Worm (Caenorhabditis elegans) whole organism, late embryonic: ENCODE results near the gene arrd-10.
A peak's percentile ranks its signal among the peaks of the same experiment; 100 is the strongest.

Source experiments
- C08G9.2 ChIP-seq: sonication (generic microtip); optimal IDR thresholded peaks from 2 replicates; lab custom pipeline; 2016; ENCODE audit warnings: mild to moderate bottlenecking, missing genetic modification characterization, moderate library complexity, missing compliant biosample characterization
- C38D4.7 ChIP-seq: fragments of 200-800 bp; sonication (Bioruptor generic); optimal IDR thresholded peaks from 2 replicates; lab custom pipeline; 2018; ENCODE audit warnings: mild to moderate bottlenecking, missing genetic modification characterization, moderate library complexity, missing compliant biosample characterization
- F13H6.1 ChIP-seq: sonication (generic microtip); optimal IDR thresholded peaks from 2 replicates; lab custom pipeline; 2016; ENCODE audit warnings: missing genetic modification characterization, missing compliant biosample characterization
- K02D7.2 ChIP-seq: sonication (generic microtip); optimal IDR thresholded peaks from 2 replicates; lab custom pipeline; 2017; ENCODE audit warnings: mild to moderate bottlenecking, missing genetic modification characterization, missing compliant biosample characterization
- Y22D7AL.16 ChIP-seq: sonication (generic microtip); optimal IDR thresholded peaks from 2 replicates; lab custom pipeline; 2016; ENCODE audit warnings: missing genetic modification characterization, missing compliant biosample characterization
- ceh-14 ChIP-seq: sonication (generic microtip); optimal IDR thresholded peaks from 2 replicates; lab custom pipeline; 2016; ENCODE audit warnings: missing genotype, missing genetic modification characterization, missing compliant biosample characterization
- ceh-19 ChIP-seq: fragments of 200-800 bp; sonication (Bioruptor generic); optimal IDR thresholded peaks from 2 replicates; lab custom pipeline; 2018; ENCODE audit warnings: mild to moderate bottlenecking, missing genetic modification characterization, missing compliant biosample characterization
- ceh-2 ChIP-seq: sonication (generic microtip); optimal IDR thresholded peaks from 2 replicates; lab custom pipeline; 2016; ENCODE audit warnings: missing genotype, missing genetic modification characterization, missing compliant biosample characterization
- ceh-22 ChIP-seq: sonication (generic microtip); optimal IDR thresholded peaks from 2 replicates; lab custom pipeline; 2017; ENCODE audit warnings: missing biosample characterization, missing genetic modification characterization
- ceh-24 ChIP-seq: sonication (generic microtip); optimal IDR thresholded peaks from 2 replicates; lab custom pipeline; 2016; ENCODE audit warnings: mild to moderate bottlenecking, missing genetic modification characterization, missing compliant biosample characterization
- ceh-30 ChIP-seq: fragments of 150-350 bp; optimal IDR thresholded peaks from 2 replicates; lab custom pipeline; 2014; ENCODE audit warnings: missing biosample characterization, missing genetic modification characterization
- ceh-31 ChIP-seq: sonication (generic microtip); optimal IDR thresholded peaks from 2 replicates; lab custom pipeline; 2016; ENCODE audit warnings: missing genetic modification characterization, missing compliant biosample characterization
- ceh-48 ChIP-seq: sonication (generic microtip); optimal IDR thresholded peaks from 2 replicates; lab custom pipeline; 2016; ENCODE audit warnings: missing genetic modification characterization, inconsistent platforms, missing compliant biosample characterization
- ceh-6 ChIP-seq: fragments of 200-800 bp; sonication (Bioruptor generic); optimal IDR thresholded peaks from 2 replicates; lab custom pipeline; 2018; ENCODE audit warnings: mild to moderate bottlenecking, missing genetic modification characterization, missing compliant biosample characterization
- ceh-9 ChIP-seq: sonication (generic microtip); optimal IDR thresholded peaks from 2 replicates; lab custom pipeline; 2016; ENCODE audit warnings: mild to moderate bottlenecking, missing genetic modification characterization, inconsistent platforms, missing compliant biosample characterization
- che-1 ChIP-seq: sonication (generic microtip); optimal IDR thresholded peaks from 2 replicates; lab custom pipeline; 2016; ENCODE audit warnings: mild to moderate bottlenecking, missing genetic modification characterization, missing compliant biosample characterization
- dmd-4 ChIP-seq: sonication (generic microtip); optimal IDR thresholded peaks from 2 replicates; lab custom pipeline; 2016; ENCODE audit warnings: borderline replicate concordance, missing genetic modification characterization, missing compliant biosample characterization
- elt-2 ChIP-seq: sonication (generic microtip); optimal IDR thresholded peaks from 2 replicates; lab custom pipeline; 2016; ENCODE audit warnings: missing genetic modification reagents, missing genetic modification characterization, missing compliant biosample characterization
- elt-4 ChIP-seq: sonication (generic microtip); optimal IDR thresholded peaks from 2 replicates; lab custom pipeline; 2016; ENCODE audit warnings: missing genetic modification characterization, missing compliant biosample characterization
- ets-4 ChIP-seq: sonication (generic microtip); optimal IDR thresholded peaks from 2 replicates; lab custom pipeline; 2016; ENCODE audit warnings: missing genetic modification characterization, missing compliant biosample characterization
- eyg-1 ChIP-seq: sonication (generic microtip); optimal IDR thresholded peaks from 2 replicates; lab custom pipeline; 2016; ENCODE audit warnings: missing genotype, missing genetic modification characterization, missing compliant biosample characterization
- fkh-10 ChIP-seq: fragments of 150-350 bp; optimal IDR thresholded peaks from 2 replicates; lab custom pipeline; 2014; ENCODE audit warnings: missing biosample characterization, missing genetic modification reagents, missing genetic modification characterization
- gmeb-2 ChIP-seq: sonication (generic microtip); optimal IDR thresholded peaks from 2 replicates; lab custom pipeline; 2016; ENCODE audit warnings: missing genetic modification characterization, inconsistent platforms, missing compliant biosample characterization
- hlh-13 ChIP-seq: fragments of 200-800 bp; sonication (Bioruptor generic); optimal IDR thresholded peaks from 2 replicates; lab custom pipeline; 2018; ENCODE audit warnings: mild to moderate bottlenecking, missing genetic modification characterization, missing compliant biosample characterization
- hlh-8 ChIP-seq: sonication (generic microtip); optimal IDR thresholded peaks from 2 replicates; lab custom pipeline; 2016; ENCODE audit warnings: missing genotype, missing genetic modification characterization, missing compliant biosample characterization
- lim-6 ChIP-seq: sonication (generic microtip); optimal IDR thresholded peaks from 2 replicates; lab custom pipeline; 2016; ENCODE audit warnings: missing genetic modification characterization, missing compliant biosample characterization
- lin-11 ChIP-seq: fragments of 200-800 bp; sonication (Bioruptor generic); optimal IDR thresholded peaks from 2 replicates; lab custom pipeline; 2018; ENCODE audit warnings: mild to moderate bottlenecking, missing genetic modification characterization, missing compliant biosample characterization
- madf-2 ChIP-seq: sonication (generic microtip); optimal IDR thresholded peaks from 2 replicates; lab custom pipeline; 2017; ENCODE audit warnings: missing genetic modification characterization, missing compliant biosample characterization
- nfya-1 ChIP-seq: sonication (generic microtip); optimal IDR thresholded peaks from 2 replicates; lab custom pipeline; 2017; ENCODE audit warnings: missing genetic modification characterization, mild to moderate bottlenecking, missing compliant biosample characterization, antibody characterized with exemption, moderate library complexity
- nhr-11 ChIP-seq: fragments of 150-350 bp; optimal IDR thresholded peaks from 2 replicates; lab custom pipeline; 2014; ENCODE audit warnings: missing biosample characterization, missing genetic modification characterization
- nhr-232 ChIP-seq: sonication (generic microtip); optimal IDR thresholded peaks from 2 replicates; lab custom pipeline; 2016; ENCODE audit warnings: missing genetic modification characterization, missing compliant biosample characterization
- npax-4 ChIP-seq: sonication (generic microtip); optimal IDR thresholded peaks from 2 replicates; lab custom pipeline; 2016; ENCODE audit warnings: missing genetic modification characterization, missing compliant biosample characterization
- odd-2 ChIP-seq: sonication (generic microtip); optimal IDR thresholded peaks from 2 replicates; lab custom pipeline; 2017; ENCODE audit warnings: antibody characterized with exemption, mild to moderate bottlenecking, missing genetic modification characterization, missing compliant biosample characterization
- pag-3 ChIP-seq: sonication (generic microtip); optimal IDR thresholded peaks from 2 replicates; lab custom pipeline; 2016; ENCODE audit warnings: missing compliant biosample characterization, missing genetic modification characterization, borderline replicate concordance
- pat-9 ChIP-seq: fragments of 200-800 bp; sonication (Bioruptor generic); optimal IDR thresholded peaks from 2 replicates; lab custom pipeline; 2018; ENCODE audit warnings: mild to moderate bottlenecking, missing genetic modification characterization, moderate library complexity, missing compliant biosample characterization
- pax-1 ChIP-seq: fragments of 150-350 bp; optimal IDR thresholded peaks from 2 replicates; lab custom pipeline; 2014; ENCODE audit warnings: missing biosample characterization, missing genetic modification characterization
- pha-2 ChIP-seq: sonication (generic microtip); optimal IDR thresholded peaks from 2 replicates; lab custom pipeline; 2017; ENCODE audit warnings: mild to moderate bottlenecking, missing genetic modification characterization, missing compliant biosample characterization
- pqm-1 ChIP-seq: sonication (generic microtip); optimal IDR thresholded peaks from 2 replicates; lab custom pipeline; 2016; ENCODE audit warnings: missing genetic modification characterization, missing compliant biosample characterization
- pros-1 ChIP-seq: fragments of 150-350 bp; optimal IDR thresholded peaks from 2 replicates; lab custom pipeline; 2014; ENCODE audit warnings: missing biosample characterization, missing genetic modification reagents, missing genetic modification characterization
- ref-2 ChIP-seq: sonication (generic microtip); optimal IDR thresholded peaks from 2 replicates; lab custom pipeline; 2016; ENCODE audit warnings: missing genetic modification characterization, missing compliant biosample characterization
- rnt-1 ChIP-seq: sonication (generic microtip); optimal IDR thresholded peaks from 2 replicates; lab custom pipeline; 2016; ENCODE audit warnings: missing genetic modification characterization, missing compliant biosample characterization
- sdc-2 ChIP-seq: sonication (generic microtip); optimal IDR thresholded peaks from 2 replicates; lab custom pipeline; 2016; ENCODE audit warnings: missing genotype, missing genetic modification characterization, missing compliant biosample characterization
- sox-4 ChIP-seq: sonication (generic microtip); optimal IDR thresholded peaks from 2 replicates; lab custom pipeline; 2017; ENCODE audit warnings: mild to moderate bottlenecking, missing genetic modification characterization, inconsistent platforms, missing compliant biosample characterization
- tbx-2 ChIP-seq: sonication (generic microtip); optimal IDR thresholded peaks from 2 replicates; lab custom pipeline; 2016; ENCODE audit warnings: missing genetic modification characterization, missing compliant biosample characterization
- tbx-7 ChIP-seq: sonication (generic microtip); optimal IDR thresholded peaks from 2 replicates; lab custom pipeline; 2016; ENCODE audit warnings: missing genotype, missing genetic modification characterization, missing compliant biosample characterization
- unc-3 ChIP-seq, 2 experiments: fragments of 200-800 bp in 1 of 2; sonication (Bioruptor generic) in 1 of 2; sonication (generic microtip) in 1 of 2; conservative IDR thresholded peaks in 1 of 2; optimal IDR thresholded peaks in 1 of 2; 2 replicates each; pipeline versions ENCODE4 v1.3.6 to Lab custom; 2016 to 2022; ENCODE audit warnings: missing compliant biosample characterization in 2 of 2, missing genetic modification characterization in 2 of 2, missing genetic modification reagents in 1 of 2
- unc-55 ChIP-seq: sonication (generic microtip); optimal IDR thresholded peaks from 2 replicates; lab custom pipeline; 2017; ENCODE audit warnings: missing biosample characterization, missing genetic modification reagents, missing genetic modification characterization

arrd-10 gene

DNA sequence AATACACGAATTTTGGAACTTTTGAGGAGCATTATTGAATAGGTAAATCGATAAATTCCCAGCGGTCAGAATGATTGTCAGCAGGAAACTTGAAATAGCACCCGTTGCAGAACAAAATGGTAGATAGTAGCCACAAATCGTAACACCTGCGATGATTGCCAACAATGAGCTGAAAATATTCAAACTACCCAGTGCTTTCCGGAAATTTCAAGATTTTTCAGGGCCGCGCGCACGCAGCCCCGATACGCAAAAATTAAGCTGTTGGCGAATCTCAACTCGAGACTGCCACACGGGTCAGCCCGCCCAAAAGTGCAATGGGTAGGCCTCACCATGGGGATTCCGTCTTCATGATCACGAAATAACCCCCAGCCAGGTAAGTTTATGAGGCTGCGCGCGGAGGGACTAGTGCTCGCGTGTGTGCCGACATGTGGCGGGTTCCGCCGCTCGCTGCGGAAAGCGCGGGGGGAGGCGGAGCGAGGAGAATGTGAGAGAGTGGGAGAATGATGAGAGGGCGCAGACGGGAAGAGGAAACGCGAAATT is 4.8 kb downstream of the arrd-10 start (continued):
- TF ChIP-seq elt-4 (tag; lab: Kevin White, UChicago) = no peak
- peak; percentile 70 for TF ChIP-seq C08G9.2
- peak; percentile 67 for TF ChIP-seq sdc-2 (tag; lab: Kevin White, UChicago)
- no peak for TF ChIP-seq ceh-24 (tag; lab: Kevin White, UChicago)
- TF ChIP-seq pag-3 (tag; lab: Kevin White, UChicago) = no peak
- TF ChIP-seq pqm-1 (tag; lab: Kevin White, UChicago) = peak; percentile 29
- TF ChIP-seq ceh-22 = no peak
- TF ChIP-seq ceh-30 (tag; lab: Kevin White, UChicago) = no peak
- TF ChIP-seq rnt-1 = peak; percentile 48
- peak; percentile 85 for TF ChIP-seq ref-2 (tag; lab: Kevin White, UChicago)
- peak; percentile 24 for TF ChIP-seq ceh-6 (GFP tag; lab: Kevin White, UChicago)
- TF ChIP-seq eyg-1 (tag; lab: Kevin White, UChicago) = peak; percentile 62
- TF ChIP-seq nfya-1 (tag; lab: Kevin White, UChicago) = peak; percentile 66
- TF ChIP-seq odd-2 = no peak
- peak; percentile 34 for TF ChIP-seq pat-9 (tag; lab: Kevin White, UChicago)
- TF ChIP-seq ceh-9 (tag; lab: Kevin White, UChicago) = no peak
- TF ChIP-seq fkh-10 = no peak
- peak; percentile 42 for TF ChIP-seq C38D4.7 (GFP tag; lab: Kevin White, UChicago)
- peak; percentile 22 for TF ChIP-seq nhr-232
- TF ChIP-seq madf-2 (tag; lab: Kevin White, UChicago) = peak; percentile 26
- TF ChIP-seq che-1 (tag; lab: Kevin White, UChicago) = no peak
- TF ChIP-seq lim-6 (tag; lab: Kevin White, UChicago) = no peak
- no peak for TF ChIP-seq nhr-11 (tag; lab: Kevin White, UChicago)
- peak; percentile 78 for TF ChIP-seq pha-2
- peak; percentile 12 for TF ChIP-seq ets-4 (tag; lab: Kevin White, UChicago)
- TF ChIP-seq ceh-48 (tag; lab: Kevin White, UChicago) = no peak
- TF ChIP-seq unc-55 = peak; percentile 8
- no peak for TF ChIP-seq Y22D7AL.16 (tag; lab: Kevin White, UChicago)
- peak; percentile 45 for TF ChIP-seq gmeb-2
- TF ChIP-seq dmd-4 (tag; lab: Kevin White, UChicago) = no peak
- no peak for TF ChIP-seq hlh-13
- peak; percentile 85 for TF ChIP-seq pros-1
- peak; percentile 14 for TF ChIP-seq lin-11
- peak; percentile 37 for TF ChIP-seq F13H6.1 (tag; lab: Kevin White, UChicago)
- TF ChIP-seq K02D7.2 (tag; lab: Kevin White, UChicago) = no peak
- no peak for TF ChIP-seq unc-3 (GFP tag; conservative IDR thresholded peaks at IDR 0.05; lab: Robert Waterston, UW)
- TF ChIP-seq unc-3 (tag; optimal IDR thresholded peaks at IDR 0.05; lab: Kevin White, UChicago) = no peak
- TF ChIP-seq tbx-2 (tag; lab: Kevin White, UChicago) = peak; percentile 82
- TF ChIP-seq tbx-7 (tag; lab: Kevin White, UChicago) = peak; percentile 50
- peak; percentile 74 for TF ChIP-seq ceh-31 (tag; lab: Kevin White, UChicago)
- no peak for TF ChIP-seq ceh-14 (tag; lab: Kevin White, UChicago)
- peak; percentile 47 for TF ChIP-seq ceh-2
- TF ChIP-seq ceh-19 (GFP tag; lab: Kevin White, UChicago) = no peak
- TF ChIP-seq pax-1 = no peak
- TF ChIP-seq sox-4 = no peak
- TF ChIP-seq hlh-8 (tag; lab: Kevin White, UChicago) = peak; percentile 25
- TF ChIP-seq elt-2 (tag; lab: Kevin White, UChicago) = peak; percentile 82
- no peak for TF ChIP-seq npax-4 (tag; lab: Kevin White, UChicago)
